Worm (Caenorhabditis elegans) whole organism, late embryonic: ENCODE results near the gene ddn-1.

ENCODE experiments used
- C08G9.2 ChIP-seq: sonication (generic microtip); optimal IDR thresholded peaks from 2 replicates; lab custom pipeline; 2016; ENCODE audit warnings: mild to moderate bottlenecking, missing genetic modification characterization, moderate library complexity, missing compliant biosample characterization
- K09A11.1 ChIP-seq: sonication (generic microtip); optimal IDR thresholded peaks from 2 replicates; lab custom pipeline; 2017; ENCODE audit warnings: antibody characterized with exemption, mild to moderate bottlenecking, missing genetic modification characterization, missing compliant biosample characterization; ENCODE audit not compliant: insufficient read depth
- T23F11.4 ChIP-seq: fragments of 200-800 bp; sonication (Bioruptor generic); optimal IDR thresholded peaks from 2 replicates; lab custom pipeline; 2018; ENCODE audit warnings: mild to moderate bottlenecking, missing genetic modification characterization, missing compliant biosample characterization
- ceh-19 ChIP-seq: fragments of 200-800 bp; sonication (Bioruptor generic); optimal IDR thresholded peaks from 2 replicates; lab custom pipeline; 2018; ENCODE audit warnings: mild to moderate bottlenecking, missing genetic modification characterization, missing compliant biosample characterization
- ceh-2 ChIP-seq: sonication (generic microtip); optimal IDR thresholded peaks from 2 replicates; lab custom pipeline; 2016; ENCODE audit warnings: missing genotype, missing genetic modification characterization, missing compliant biosample characterization
- ceh-22 ChIP-seq: sonication (generic microtip); optimal IDR thresholded peaks from 2 replicates; lab custom pipeline; 2017; ENCODE audit warnings: missing biosample characterization, missing genetic modification characterization
- ceh-31 ChIP-seq: sonication (generic microtip); optimal IDR thresholded peaks from 2 replicates; lab custom pipeline; 2016; ENCODE audit warnings: missing genetic modification characterization, missing compliant biosample characterization
- ceh-34 ChIP-seq: sonication (generic microtip); optimal IDR thresholded peaks from 2 replicates; lab custom pipeline; 2016; ENCODE audit warnings: mild to moderate bottlenecking, missing genetic modification characterization, missing compliant biosample characterization
- ceh-45 ChIP-seq: fragments of 200-800 bp; sonication (Bioruptor generic); IDR thresholded peaks from 2 replicates; pipeline ENCODE4 v1.3.6; 2022; ENCODE audit warnings: missing genetic modification reagents, missing genetic modification characterization, missing compliant biosample characterization
- ceh-48 ChIP-seq: sonication (generic microtip); optimal IDR thresholded peaks from 2 replicates; lab custom pipeline; 2016; ENCODE audit warnings: missing genetic modification characterization, inconsistent platforms, missing compliant biosample characterization
- ceh-6 ChIP-seq: fragments of 200-800 bp; sonication (Bioruptor generic); optimal IDR thresholded peaks from 2 replicates; lab custom pipeline; 2018; ENCODE audit warnings: mild to moderate bottlenecking, missing genetic modification characterization, missing compliant biosample characterization
- che-1 ChIP-seq: sonication (generic microtip); optimal IDR thresholded peaks from 2 replicates; lab custom pipeline; 2016; ENCODE audit warnings: mild to moderate bottlenecking, missing genetic modification characterization, missing compliant biosample characterization
- dmd-4 ChIP-seq: sonication (generic microtip); optimal IDR thresholded peaks from 2 replicates; lab custom pipeline; 2016; ENCODE audit warnings: borderline replicate concordance, missing genetic modification characterization, missing compliant biosample characterization
- dve-1 ChIP-seq: sonication (generic microtip); optimal IDR thresholded peaks from 2 replicates; lab custom pipeline; 2017; ENCODE audit warnings: antibody characterized with exemption, mild to moderate bottlenecking, missing genetic modification characterization, missing compliant biosample characterization
- elt-2 ChIP-seq: sonication (generic microtip); optimal IDR thresholded peaks from 2 replicates; lab custom pipeline; 2016; ENCODE audit warnings: missing genetic modification reagents, missing genetic modification characterization, missing compliant biosample characterization
- elt-4 ChIP-seq: sonication (generic microtip); optimal IDR thresholded peaks from 2 replicates; lab custom pipeline; 2016; ENCODE audit warnings: missing genetic modification characterization, missing compliant biosample characterization
- fax-1 ChIP-seq: sonication (generic microtip); optimal IDR thresholded peaks from 2 replicates; lab custom pipeline; 2016; ENCODE audit warnings: missing genotype, missing genetic modification characterization, missing compliant biosample characterization
- hlh-30 ChIP-seq: sonication (generic microtip); optimal IDR thresholded peaks from 2 replicates; lab custom pipeline; 2017; ENCODE audit warnings: antibody characterized with exemption, missing genetic modification characterization, missing compliant biosample characterization; ENCODE audit not compliant: insufficient read depth
- hlh-6 ChIP-seq: sonication (generic microtip); optimal IDR thresholded peaks from 2 replicates; lab custom pipeline; 2016; ENCODE audit warnings: missing genotype, missing genetic modification characterization, missing compliant biosample characterization
- hlh-8 ChIP-seq: sonication (generic microtip); optimal IDR thresholded peaks from 2 replicates; lab custom pipeline; 2016; ENCODE audit warnings: missing genotype, missing genetic modification characterization, missing compliant biosample characterization
- lin-11 ChIP-seq: fragments of 200-800 bp; sonication (Bioruptor generic); optimal IDR thresholded peaks from 2 replicates; lab custom pipeline; 2018; ENCODE audit warnings: mild to moderate bottlenecking, missing genetic modification characterization, missing compliant biosample characterization
- madf-2 ChIP-seq: sonication (generic microtip); optimal IDR thresholded peaks from 2 replicates; lab custom pipeline; 2017; ENCODE audit warnings: missing genetic modification characterization, missing compliant biosample characterization
- mec-3 ChIP-seq: sonication (generic microtip); optimal IDR thresholded peaks from 2 replicates; lab custom pipeline; 2016; ENCODE audit warnings: borderline replicate concordance, missing genetic modification characterization, missing compliant biosample characterization
- nfya-1 ChIP-seq: sonication (generic microtip); optimal IDR thresholded peaks from 2 replicates; lab custom pipeline; 2017; ENCODE audit warnings: missing genetic modification characterization, mild to moderate bottlenecking, missing compliant biosample characterization, antibody characterized with exemption, moderate library complexity
- nhr-11 ChIP-seq: fragments of 150-350 bp; optimal IDR thresholded peaks from 2 replicates; lab custom pipeline; 2014; ENCODE audit warnings: missing biosample characterization, missing genetic modification characterization
- pax-1 ChIP-seq: fragments of 150-350 bp; optimal IDR thresholded peaks from 2 replicates; lab custom pipeline; 2014; ENCODE audit warnings: missing biosample characterization, missing genetic modification characterization
- pha-4 ChIP-seq: fragments of 150-350 bp; optimal IDR thresholded peaks from 2 replicates; lab custom pipeline; 2018; ENCODE audit warnings: missing biosample characterization, missing genetic modification reagents, missing genetic modification characterization
- pqm-1 ChIP-seq: sonication (generic microtip); optimal IDR thresholded peaks from 2 replicates; lab custom pipeline; 2016; ENCODE audit warnings: missing genetic modification characterization, missing compliant biosample characterization
- ref-2 ChIP-seq: sonication (generic microtip); optimal IDR thresholded peaks from 2 replicates; lab custom pipeline; 2016; ENCODE audit warnings: missing genetic modification characterization, missing compliant biosample characterization
- rnt-1 ChIP-seq: sonication (generic microtip); optimal IDR thresholded peaks from 2 replicates; lab custom pipeline; 2016; ENCODE audit warnings: missing genetic modification characterization, missing compliant biosample characterization
- sdc-2 ChIP-seq: sonication (generic microtip); optimal IDR thresholded peaks from 2 replicates; lab custom pipeline; 2016; ENCODE audit warnings: missing genotype, missing genetic modification characterization, missing compliant biosample characterization
- tbx-7 ChIP-seq: sonication (generic microtip); optimal IDR thresholded peaks from 2 replicates; lab custom pipeline; 2016; ENCODE audit warnings: missing genotype, missing genetic modification characterization, missing compliant biosample characterization
- ttx-3 ChIP-seq: sonication (generic microtip); optimal IDR thresholded peaks from 2 replicates; lab custom pipeline; 2016; ENCODE audit warnings: missing genetic modification reagents, missing genetic modification characterization, missing compliant biosample characterization
- unc-3 ChIP-seq, 2 experiments: fragments of 200-800 bp in 1 of 2; sonication (Bioruptor generic) in 1 of 2; sonication (generic microtip) in 1 of 2; conservative IDR thresholded peaks in 1 of 2; optimal IDR thresholded peaks in 1 of 2; 2 replicates each; pipeline versions ENCODE4 v1.3.6 to Lab custom; 2016 to 2022; ENCODE audit warnings: missing compliant biosample characterization in 2 of 2, missing genetic modification characterization in 2 of 2, missing genetic modification reagents in 1 of 2
- zip-5 ChIP-seq: sonication (generic microtip); optimal IDR thresholded peaks from 2 replicates; lab custom pipeline; 2016; ENCODE audit warnings: missing genetic modification characterization, missing compliant biosample characterization

ddn-1 gene

DNA sequence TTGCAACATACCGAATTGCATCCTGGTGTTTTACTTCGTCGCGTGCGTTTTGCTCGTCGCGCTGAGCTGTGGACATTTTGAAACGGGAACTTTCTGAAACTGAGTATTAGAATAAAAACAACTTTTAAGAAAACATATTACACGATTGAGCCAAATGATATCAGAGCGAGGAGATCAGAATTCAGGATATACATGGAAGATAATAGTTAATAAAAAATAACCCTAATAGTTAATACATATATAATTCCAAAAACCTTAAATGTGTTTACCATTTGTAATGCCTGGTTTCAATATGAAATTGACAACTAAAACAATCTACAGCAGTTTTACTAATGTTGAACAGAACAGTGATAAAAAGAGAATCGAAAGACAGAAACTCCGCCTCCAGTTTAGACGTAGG is 2.5 kb upstream of the ddn-1 start, which contains the start of gene B0507.8:
TSS of gene B0507.8 (minus strand) at position 101 of the 400 bp plus-strand sequence.
- no peak for TF ChIP-seq ceh-45 (GFP tag; lab: Robert Waterston, UW)

DNA sequence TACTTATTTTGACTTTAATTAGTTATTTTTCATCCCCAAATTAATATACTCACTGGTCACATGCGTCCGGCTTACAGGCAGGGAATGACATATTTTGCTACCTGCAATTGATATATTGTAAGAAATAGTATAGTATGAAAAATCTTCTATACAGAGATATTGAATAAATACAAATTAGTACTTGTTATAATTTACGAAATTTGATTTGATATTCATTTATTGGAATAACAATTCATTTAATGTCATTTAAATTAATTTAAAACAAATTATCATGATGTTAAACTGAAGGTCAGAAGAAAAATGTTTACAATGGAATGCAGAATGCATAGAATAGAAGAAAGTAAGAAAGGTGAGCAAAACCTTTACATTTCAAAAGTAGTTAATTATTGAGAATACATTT is 1.7 kb downstream of the ddn-1 start, which contains the start of gene B0507.7:
TSS of gene B0507.7 (minus strand) at position 101 of the 400 bp plus-strand sequence.
- TF ChIP-seq hlh-6 (tag; lab: Kevin White, UChicago) (no peak), ceh-2 (no peak), ref-2 (tag; lab: Kevin White, UChicago) (no peak), rnt-1 (tag; lab: Kevin White, UChicago) (no peak), ceh-34 (tag; lab: Kevin White, UChicago) (no peak), madf-2 (tag; lab: Kevin White, UChicago) (no peak), sdc-2 (no peak), nfya-1 (no peak), che-1 (tag; lab: Kevin White, UChicago) (no peak), ttx-3 (tag; lab: Kevin White, UChicago) (no peak), K09A11.1 (tag; lab: Kevin White, UChicago) (no peak), fax-1 (no peak), ceh-19 (GFP tag; lab: Kevin White, UChicago) (no peak), ceh-31 (tag; lab: Kevin White, UChicago) (no peak), tbx-7 (tag; lab: Kevin White, UChicago) (no peak), nhr-11 (tag; lab: Kevin White, UChicago) (no peak)

DNA sequence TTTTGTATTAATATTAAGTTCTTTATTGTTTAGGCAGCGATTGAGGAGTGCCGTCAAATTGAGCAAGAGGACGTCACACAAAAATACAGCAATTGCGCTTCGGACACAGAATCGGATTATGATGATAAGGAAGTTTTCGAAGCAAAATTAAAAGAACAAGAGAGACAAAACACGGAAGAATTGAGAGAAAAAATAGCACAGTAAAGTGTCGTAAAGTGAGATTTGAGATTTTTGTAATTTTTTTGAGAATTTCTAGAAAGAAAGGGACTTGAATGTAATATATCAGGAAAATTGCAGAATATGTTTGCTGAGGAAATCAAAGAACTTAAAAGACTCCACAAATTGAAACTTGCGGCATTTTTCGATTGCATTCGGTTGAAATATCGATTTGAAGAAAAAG is 5.6 kb downstream of the ddn-1 start, which contains the start of gene B0507.4:
TSS of gene B0507.4 (plus strand) at position 301 of the 400 bp plus-strand sequence.
- TF ChIP-seq pha-4 (tag; lab: Kevin White, UChicago): no peak
- TF ChIP-seq elt-4 (tag; lab: Kevin White, UChicago): no peak
- no peak for TF ChIP-seq pax-1 (tag; lab: Kevin White, UChicago)
- no peak for TF ChIP-seq ceh-22 (tag; lab: Kevin White, UChicago)
- no peak for TF ChIP-seq C08G9.2 (tag; lab: Kevin White, UChicago)
- no peak for TF ChIP-seq hlh-30 (tag; lab: Kevin White, UChicago)
- no peak for TF ChIP-seq elt-2 (tag; lab: Kevin White, UChicago)
- no peak for TF ChIP-seq madf-2 (tag; lab: Kevin White, UChicago)
- TF ChIP-seq T23F11.4 (GFP tag; lab: Kevin White, UChicago): no peak
- no peak for TF ChIP-seq ceh-6 (GFP tag; lab: Kevin White, UChicago)
- no peak for TF ChIP-seq pqm-1 (tag; lab: Kevin White, UChicago)
- no peak for TF ChIP-seq ref-2 (tag; lab: Kevin White, UChicago)
- TF ChIP-seq che-1 (tag; lab: Kevin White, UChicago): no peak
- TF ChIP-seq K09A11.1 (tag; lab: Kevin White, UChicago): no peak
- TF ChIP-seq zip-5 (tag; lab: Kevin White, UChicago): no peak
- TF ChIP-seq, all 69 proteins: peak for 0

DNA sequence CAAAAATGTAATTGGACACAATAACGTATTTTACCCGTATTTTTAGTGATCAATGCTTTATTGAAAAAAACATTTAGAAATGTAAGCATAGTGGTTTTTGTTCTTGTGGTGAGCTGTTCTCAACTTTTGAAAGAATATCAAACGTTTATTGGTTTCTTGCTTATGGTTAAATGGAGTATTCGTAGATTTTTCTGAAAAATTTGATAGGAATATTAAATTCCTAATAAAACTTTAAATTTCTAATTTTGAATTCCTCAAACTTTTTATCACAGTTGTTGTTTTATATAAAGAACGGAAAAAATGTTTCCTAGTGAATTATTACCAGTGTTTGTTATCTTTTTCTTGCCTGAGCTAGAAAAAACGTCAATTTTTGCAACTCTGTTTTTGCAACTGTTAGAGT is 6.9 kb downstream of the ddn-1 start, which contains the start of gene B0507.5:
TSS of gene B0507.5 (plus strand) at position 301 of the 400 bp plus-strand sequence.
- TF ChIP-seq nhr-11 (tag; lab: Kevin White, UChicago) (no peak), mec-3 (tag; lab: Kevin White, UChicago) (no peak), C08G9.2 (tag; lab: Kevin White, UChicago) (no peak), ceh-6 (GFP tag; lab: Kevin White, UChicago) (no peak), tbx-7 (tag; lab: Kevin White, UChicago) (no peak), hlh-8 (tag; lab: Kevin White, UChicago) (no peak), dve-1 (no peak), ceh-48 (tag; lab: Kevin White, UChicago) (no peak), ceh-34 (tag; lab: Kevin White, UChicago) (no peak), dmd-4 (tag; lab: Kevin White, UChicago) (no peak), ref-2 (tag; lab: Kevin White, UChicago) (no peak), unc-3 (GFP tag; conservative IDR thresholded peaks at IDR 0.05; lab: Robert Waterston, UW) (no peak), unc-3 (tag; optimal IDR thresholded peaks at IDR 0.05; lab: Kevin White, UChicago) (no peak), elt-2 (tag; lab: Kevin White, UChicago) (no peak), pqm-1 (tag; lab: Kevin White, UChicago) (no peak), lin-11 (tag; lab: Kevin White, UChicago) (no peak), pax-1 (tag; lab: Kevin White, UChicago) (no peak)
- TF ChIP-seq, all 69 proteins: peak for 0
